Fruit fly (Drosophila melanogaster): ENCODE data around the gene Desi.

Desi gene

dm6 chr3R:10779269-10779668 is at the start of gene Desi:
Gene Desi (plus strand): TSS chr3R:10779569.
- no peak for TF ChIP-seq cyc (GFP tag; optimal IDR thresholded peaks at IDR 0.05)
- no peak for TF ChIP-seq ss (GFP tag; optimal IDR thresholded peaks at IDR 0.05)
- TF ChIP-seq CG6276 (GFP tag; optimal IDR thresholded peaks at IDR 0.05): no peak
- no peak for TF ChIP-seq CG6163 (GFP tag; IDR thresholded peaks at IDR 0.05)
- no peak for TF ChIP-seq Eip78C (GFP tag)
- no peak for TF ChIP-seq CG8119 (GFP tag; IDR thresholded peaks at IDR 0.05)
- no peak for TF ChIP-seq Lpt (GFP tag; optimal IDR thresholded peaks at IDR 0.05)
- no peak for TF ChIP-seq CG4318 (GFP tag; optimal IDR thresholded peaks at IDR 0.05)
- TF ChIP-seq CG10631 (GFP tag; optimal IDR thresholded peaks at IDR 0.05): no peak
- no peak for TF ChIP-seq Hr39 (GFP tag; optimal IDR thresholded peaks at IDR 0.05)
- no peak for TF ChIP-seq OdsH (GFP tag; optimal IDR thresholded peaks at IDR 0.05)
- TF ChIP-seq CG15336 (GFP tag; IDR thresholded peaks at IDR 0.05): no peak
- no peak for TF ChIP-seq Gug (GFP tag; IDR thresholded peaks at IDR 0.05)
- no peak for TF ChIP-seq net (GFP tag; optimal IDR thresholded peaks at IDR 0.05)

- TF ChIP-seq CG8119 (GFP tag; IDR thresholded peaks at IDR 0.05): no peak
- no peak for TF ChIP-seq eg (GFP tag; IDR thresholded peaks at IDR 0.05)
- no peak for TF ChIP-seq CG10669 (GFP tag; optimal IDR thresholded peaks at IDR 0.05)
Observed at dm6 chr3R:10735857-10736256, 43.5 kb upstream of the Desi start, which contains the start of gene tomboy20. Gene tomboy20 (minus strand): TSS chr3R:10735957.

dm6 chr3R:10747650-10748049 is 31.7 kb upstream of the Desi start:
- peak; percentile 42 for TF ChIP-seq svp (GFP tag)
- no peak for TF ChIP-seq Ets21C (GFP tag; optimal IDR thresholded peaks at IDR 0.05)
- no peak for TF ChIP-seq topi (GFP tag; optimal IDR thresholded peaks at IDR 0.05)
- TF ChIP-seq Eip75B (GFP tag; optimal IDR thresholded peaks at IDR 0.05): no peak
- TF ChIP-seq CG32006 (GFP tag; optimal IDR thresholded peaks at IDR 0.05): peak; percentile 9
- TF ChIP-seq Hr39 (GFP tag; optimal IDR thresholded peaks at IDR 0.05): peak; percentile 10

dm6 chr3R:10751061-10751460 is 28.3 kb upstream of the Desi start, which contains the start of gene TkR86C:
Gene TkR86C (minus strand): TSS chr3R:10751228.
- no peak for TF ChIP-seq CG1621 (tag; optimal IDR thresholded peaks at IDR 0.05)
- no peak for TF ChIP-seq Smox (GFP tag; optimal IDR thresholded peaks at IDR 0.05)
- no peak for TF ChIP-seq CG10669 (GFP tag; optimal IDR thresholded peaks at IDR 0.05)
- no peak for TF ChIP-seq vri (GFP tag; optimal IDR thresholded peaks at IDR 0.05)
- TF ChIP-seq Sox102F (GFP tag; optimal IDR thresholded peaks at IDR 0.05): no peak
- TF ChIP-seq dsx (GFP tag; optimal IDR thresholded peaks at IDR 0.05; ENCODE audit: poor library complexity, severe bottlenecking): no peak
- no peak for TF ChIP-seq Sox14 (GFP tag; optimal IDR thresholded peaks at IDR 0.05)
- TF ChIP-seq CG11902 (GFP tag; optimal IDR thresholded peaks at IDR 0.05): no peak
- TF ChIP-seq Met (GFP tag; optimal IDR thresholded peaks at IDR 0.05): no peak
- no peak for TF ChIP-seq fkh (GFP tag; optimal IDR thresholded peaks at IDR 0.05)
- TF ChIP-seq cyc (GFP tag; optimal IDR thresholded peaks at IDR 0.05): no peak
- no peak for TF ChIP-seq CG10631 (GFP tag; optimal IDR thresholded peaks at IDR 0.05)
- no peak for TF ChIP-seq Hr4 (GFP tag; optimal IDR thresholded peaks at IDR 0.05)
- TF ChIP-seq ss (GFP tag; optimal IDR thresholded peaks at IDR 0.05): no peak
- TF ChIP-seq CG3032 (tag; optimal IDR thresholded peaks at IDR 0.05): no peak
- no peak for TF ChIP-seq CG6808 (GFP tag; optimal IDR thresholded peaks at IDR 0.05)

dm6 chr3R:10755534-10755933 is 23.8 kb upstream of the Desi start, which contains the start of gene CG14691:
Gene CG14691 (minus strand): TSS chr3R:10755634.
- TF ChIP-seq Eip78C (GFP tag) (no peak), pdm3 (GFP tag; optimal IDR thresholded peaks at IDR 0.05) (no peak), CG16779 (tag; optimal IDR thresholded peaks at IDR 0.05) (no peak), CG32006 (GFP tag; optimal IDR thresholded peaks at IDR 0.05) (no peak)
